Worm (Caenorhabditis elegans) whole organism, L1 larva: Measurements from ENCODE around the gene T27A10.2.

ENCODE experiments used
- C34B4.2 ChIP-seq: sonication (generic microtip); optimal IDR thresholded peaks from 2 replicates; lab custom pipeline; 2017; ENCODE audit warnings: mild to moderate bottlenecking, missing genetic modification characterization, missing compliant biosample characterization
- F16B12.6 ChIP-seq: fragments of 150-350 bp; optimal IDR thresholded peaks from 2 replicates; lab custom pipeline; 2014; ENCODE audit warnings: missing biosample characterization, missing genetic modification characterization
- Y116A8C.19 ChIP-seq: sonication (generic microtip); optimal IDR thresholded peaks from 2 replicates; lab custom pipeline; 2016; ENCODE audit warnings: missing compliant biosample characterization, missing genetic modification characterization, borderline replicate concordance
- aha-1 ChIP-seq: fragments of 150-350 bp; optimal IDR thresholded peaks from 2 replicates; lab custom pipeline; 2014; ENCODE audit warnings: missing biosample characterization, missing genetic modification characterization
- alr-1 ChIP-seq: fragments of 200-800 bp; sonication (Bioruptor generic); optimal IDR thresholded peaks from 2 replicates; lab custom pipeline; 2018; ENCODE audit warnings: borderline replicate concordance, mild to moderate bottlenecking, missing genetic modification characterization, missing compliant biosample characterization
- ama-1 ChIP-seq: fragments of 150-350 bp; optimal IDR thresholded peaks from 2 replicates; lab custom pipeline; 2014
- blmp-1 ChIP-seq: fragments of 150-350 bp; optimal IDR thresholded peaks from 2 replicates; lab custom pipeline; 2014; ENCODE audit warnings: missing biosample characterization, missing genetic modification characterization
- ceh-8 ChIP-seq: fragments of 200-800 bp; sonication (Bioruptor generic); optimal IDR thresholded peaks from 2 replicates; lab custom pipeline; 2018; ENCODE audit warnings: mild to moderate bottlenecking, missing genetic modification characterization, moderate library complexity, missing compliant biosample characterization
- ceh-90 ChIP-seq: sonication (generic microtip); optimal IDR thresholded peaks from 2 replicates; lab custom pipeline; 2016; ENCODE audit warnings: missing genetic modification characterization, missing compliant biosample characterization
- ces-1 ChIP-seq: fragments of 150-350 bp; optimal IDR thresholded peaks from 2 replicates; lab custom pipeline; 2014; ENCODE audit warnings: missing biosample characterization, missing genetic modification reagents, missing genetic modification characterization
- efl-1 ChIP-seq, 4 experiments: fragments of 150-350 bp; optimal IDR thresholded peaks in 3 of 4; peaks in 1 of 4; 1 replicate in 1 of 4; 2 replicates in 3 of 4; lab custom pipeline; 2014; ENCODE audit warnings: missing biosample characterization in 2 of 4, missing genetic modification characterization in 2 of 4, missing genetic modification reagents in 2 of 4
- elt-2 ChIP-seq: sonication (generic microtip); optimal IDR thresholded peaks from 2 replicates; lab custom pipeline; 2016; ENCODE audit warnings: missing genetic modification characterization, mild to moderate bottlenecking, inconsistent platforms, missing compliant biosample characterization, missing genetic modification reagents
- fkh-10 ChIP-seq: sonication (generic microtip); optimal IDR thresholded peaks from 2 replicates; lab custom pipeline; 2017; ENCODE audit warnings: missing biosample characterization, missing genetic modification reagents, missing genetic modification characterization
- fos-1 ChIP-seq: fragments of 150-350 bp; optimal IDR thresholded peaks from 2 replicates; lab custom pipeline; 2014; ENCODE audit warnings: missing biosample characterization, missing genetic modification characterization
- grh-1 ChIP-seq: fragments of 200-800 bp; sonication (Bioruptor generic); IDR thresholded peaks from 2 replicates; pipeline ENCODE4 v1.3.6; 2022; ENCODE audit warnings: missing genetic modification reagents, missing genetic modification characterization, missing compliant biosample characterization
- hlh-17 ChIP-seq: fragments of 200-800 bp; sonication (Bioruptor generic); optimal IDR thresholded peaks from 2 replicates; lab custom pipeline; 2018; ENCODE audit warnings: missing genetic modification characterization, mild to moderate bottlenecking, missing compliant biosample characterization, moderate library complexity, borderline replicate concordance
- lin-14 ChIP-seq: fragments of 200-800 bp; sonication (Bioruptor generic); optimal IDR thresholded peaks from 2 replicates; lab custom pipeline; 2018; ENCODE audit warnings: mild to moderate bottlenecking, missing genetic modification characterization, moderate library complexity, missing compliant biosample characterization
- lin-15B ChIP-seq: fragments of 150-350 bp; sonication (generic microtip); optimal IDR thresholded peaks from 3 replicates; lab custom pipeline; 2014; ENCODE audit warnings: missing biosample characterization, missing genetic modification characterization
- lin-39 ChIP-seq: fragments of 150-350 bp; optimal IDR thresholded peaks from 2 replicates; lab custom pipeline; 2014; ENCODE audit warnings: missing biosample characterization, missing genetic modification reagents, missing genetic modification characterization
- lir-3 ChIP-seq: sonication (generic microtip); optimal IDR thresholded peaks from 2 replicates; lab custom pipeline; 2016; ENCODE audit warnings: mild to moderate bottlenecking, missing genetic modification characterization, moderate library complexity, missing compliant biosample characterization; ENCODE audit not compliant: poor library complexity
- lsy-2 ChIP-seq, 2 experiments: fragments of 150-350 bp; optimal IDR thresholded peaks; 2 replicates each; lab custom pipeline; 2014; ENCODE audit warnings: missing biosample characterization in 2 of 2, missing genetic modification characterization in 2 of 2
- mab-9 ChIP-seq: fragments of 200-800 bp; sonication (Bioruptor generic); IDR thresholded peaks from 2 replicates; pipeline ENCODE4 v1.3.6; 2022; ENCODE audit warnings: missing genetic modification reagents, missing genetic modification characterization, missing compliant biosample characterization
- mdl-1 ChIP-seq, 2 experiments: fragments of 150-350 bp; optimal IDR thresholded peaks; 2 replicates each; lab custom pipeline; 2014 to 2017; ENCODE audit warnings: missing biosample characterization in 2 of 2, missing genetic modification characterization in 2 of 2, inconsistent platforms in 1 of 2
- nhr-11 ChIP-seq: fragments of 150-350 bp; optimal IDR thresholded peaks from 2 replicates; lab custom pipeline; 2014; ENCODE audit warnings: missing biosample characterization, missing genetic modification characterization
- nhr-12 ChIP-seq: sonication (generic microtip); optimal IDR thresholded peaks from 2 replicates; lab custom pipeline; 2017; ENCODE audit warnings: missing biosample characterization, missing genetic modification characterization
- nhr-19 ChIP-seq: fragments of 200-800 bp; sonication (Bioruptor generic); conservative IDR thresholded peaks from 2 replicates; pipeline ENCODE4 v1.3.6; 2022; ENCODE audit warnings: missing genetic modification characterization, missing compliant biosample characterization
- nhr-237 ChIP-seq: fragments of 150-350 bp; optimal IDR thresholded peaks from 2 replicates; lab custom pipeline; 2014; ENCODE audit warnings: missing biosample characterization, missing genetic modification characterization
- nhr-28 ChIP-seq: fragments of 150-350 bp; optimal IDR thresholded peaks from 2 replicates; lab custom pipeline; 2014; ENCODE audit warnings: missing biosample characterization, missing genetic modification characterization
- nhr-47 ChIP-seq: sonication (generic microtip); optimal IDR thresholded peaks from 2 replicates; lab custom pipeline; 2016; ENCODE audit warnings: mild to moderate bottlenecking, missing genetic modification characterization, moderate library complexity, missing compliant biosample characterization
- nhr-76 ChIP-seq: sonication (generic microtip); optimal IDR thresholded peaks from 2 replicates; lab custom pipeline; 2017; ENCODE audit warnings: missing biosample characterization, missing genetic modification characterization
- nhr-84 ChIP-seq: sonication (generic microtip); optimal IDR thresholded peaks from 2 replicates; lab custom pipeline; 2017; ENCODE audit warnings: missing biosample characterization, missing genetic modification characterization
- nhr-90 ChIP-seq: sonication (generic microtip); optimal IDR thresholded peaks from 2 replicates; lab custom pipeline; 2016; ENCODE audit warnings: mild to moderate bottlenecking, missing genetic modification characterization, missing compliant biosample characterization; ENCODE audit not compliant: poor library complexity
- pax-3 ChIP-seq: fragments of 200-800 bp; sonication (Bioruptor generic); optimal IDR thresholded peaks from 2 replicates; lab custom pipeline; 2018; ENCODE audit warnings: mild to moderate bottlenecking, missing genetic modification characterization, moderate library complexity, missing compliant biosample characterization
- pqm-1 ChIP-seq: sonication (generic microtip); optimal IDR thresholded peaks from 3 replicates; lab custom pipeline; 2017; ENCODE audit warnings: missing biosample characterization, missing genetic modification characterization
- snpc-4 ChIP-seq: fragments of 150-350 bp; optimal IDR thresholded peaks from 2 replicates; lab custom pipeline; 2014; ENCODE audit warnings: missing biosample characterization, missing genetic modification characterization
- sox-4 ChIP-seq: sonication (generic microtip); optimal IDR thresholded peaks from 2 replicates; lab custom pipeline; 2016; ENCODE audit warnings: missing genetic modification characterization, missing compliant biosample characterization
- unc-62 ChIP-seq: fragments of 150-350 bp; optimal IDR thresholded peaks from 2 replicates; lab custom pipeline; 2014; ENCODE audit warnings: missing biosample characterization, missing genetic modification reagents, missing genetic modification characterization
- unc-98 ChIP-seq: fragments of 200-800 bp; sonication (Bioruptor generic); IDR thresholded peaks from 2 replicates; pipeline ENCODE4 v1.3.6; 2022; ENCODE audit warnings: missing genetic modification characterization, missing compliant biosample characterization
- vab-15 ChIP-seq: sonication (generic microtip); optimal IDR thresholded peaks from 2 replicates; lab custom pipeline; 2017; ENCODE audit warnings: missing genotype, mild to moderate bottlenecking, missing genetic modification characterization, missing compliant biosample characterization
- xbp-1 ChIP-seq: sonication (generic microtip); optimal IDR thresholded peaks from 2 replicates; lab custom pipeline; 2016; ENCODE audit warnings: missing genetic modification characterization, missing compliant biosample characterization
- zag-1 ChIP-seq: fragments of 150-350 bp; optimal IDR thresholded peaks from 2 replicates; lab custom pipeline; 2014; ENCODE audit warnings: missing biosample characterization, missing genetic modification characterization
- ztf-11 ChIP-seq, 2 experiments: sonication (generic microtip); optimal IDR thresholded peaks; 2 replicates each; lab custom pipeline; 2016 to 2017; ENCODE audit warnings: missing genetic modification characterization in 2 of 2, missing biosample characterization in 1 of 2, missing compliant biosample characterization in 1 of 2

The T27A10.2 gene

DNA sequence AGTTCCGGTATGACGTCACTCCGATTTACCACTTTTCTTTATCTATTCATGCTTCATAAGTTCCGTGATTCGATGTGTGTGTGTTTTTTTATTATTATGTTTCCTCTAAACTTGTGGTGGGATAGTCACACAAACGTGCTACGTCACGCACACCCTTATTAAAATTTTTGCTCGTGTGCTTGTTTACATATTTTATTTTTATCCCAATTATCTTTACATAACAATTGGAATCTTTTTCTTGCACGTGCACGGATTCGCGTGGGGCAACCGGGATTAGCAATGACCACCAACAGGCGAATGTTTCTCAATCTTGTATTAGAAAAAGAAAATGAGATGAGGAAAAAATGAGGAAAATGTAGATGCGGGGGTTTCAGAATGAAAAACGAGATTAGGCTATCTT lies 4.8 kb downstream of the T27A10.2 start (continued):
- peak; percentile 40 for TF ChIP-seq pax-3
- TF ChIP-seq nhr-237: no peak
- TF ChIP-seq ztf-11 (tag; optimal IDR thresholded peaks at IDR 0.05; lab: Kevin White, UChicago): no peak
- no peak for TF ChIP-seq mab-9 (GFP tag; lab: Robert Waterston, UW)
- TF ChIP-seq grh-1: no peak
- TF ChIP-seq ama-1 (lab: Kevin White, UChicago): no peak
- TF ChIP-seq ceh-8: peak; percentile 8
- no peak for TF ChIP-seq xbp-1 (tag; lab: Kevin White, UChicago)
- no peak for TF ChIP-seq Y116A8C.19
- TF ChIP-seq efl-1 (optimal IDR thresholded peaks at IDR 0.05; lab: Kevin White, UChicago): no peak
- no peak for TF ChIP-seq efl-1 (GFP tag; optimal IDR thresholded peaks at IDR 0.05 in 1 of 2; lab: Kevin White, UChicago)
- TF ChIP-seq lsy-2 (tag; optimal IDR thresholded peaks at IDR 0.05; lab: Kevin White, UChicago): no peak
- TF ChIP-seq F16B12.6: no peak
- TF ChIP-seq pqm-1 (tag; lab: Kevin White, UChicago): no peak
- TF ChIP-seq nhr-28 (tag; lab: Kevin White, UChicago): no peak
- no peak for TF ChIP-seq nhr-76 (tag; lab: Kevin White, UChicago)
- no peak for TF ChIP-seq mdl-1 (tag; optimal IDR thresholded peaks at IDR 0.05; lab: Kevin White, UChicago)
- no peak for TF ChIP-seq nhr-84 (tag; lab: Kevin White, UChicago)
- TF ChIP-seq C34B4.2: no peak
- no peak for TF ChIP-seq alr-1
- TF ChIP-seq nhr-47 (tag; lab: Kevin White, UChicago): peak; percentile 62
- no peak for TF ChIP-seq lin-15B (tag; lab: Kevin White, UChicago)
- TF ChIP-seq fos-1: no peak
- TF ChIP-seq lir-3 (tag; lab: Kevin White, UChicago): no peak
- TF ChIP-seq lin-14 (GFP tag; lab: Kevin White, UChicago): no peak
- no peak for TF ChIP-seq hlh-17
- TF ChIP-seq nhr-90 (tag; lab: Kevin White, UChicago): no peak
- TF ChIP-seq elt-2 (tag; lab: Kevin White, UChicago): no peak
- TF ChIP-seq blmp-1: no peak
- TF ChIP-seq unc-98 (GFP tag; lab: Robert Waterston, UW): no peak
- no peak for TF ChIP-seq ces-1 (GFP tag; lab: Kevin White, UChicago)
- TF ChIP-seq nhr-11 (tag; lab: Kevin White, UChicago): no peak
- TF ChIP-seq ceh-90: no peak
- no peak for TF ChIP-seq nhr-19
- no peak for TF ChIP-seq vab-15 (tag; lab: Kevin White, UChicago)
- no peak for TF ChIP-seq fkh-10 (GFP tag; lab: Kevin White, UChicago)
- no peak for TF ChIP-seq nhr-12 (tag; lab: Kevin White, UChicago)
- TF ChIP-seq lin-39 (tag; lab: Kevin White, UChicago): no peak
- no peak for TF ChIP-seq aha-1
- TF ChIP-seq zag-1 (tag; lab: Kevin White, UChicago): no peak
- peak; percentile 33 for TF ChIP-seq sox-4 (tag; lab: Kevin White, UChicago)
- no peak for TF ChIP-seq snpc-4

DNA sequence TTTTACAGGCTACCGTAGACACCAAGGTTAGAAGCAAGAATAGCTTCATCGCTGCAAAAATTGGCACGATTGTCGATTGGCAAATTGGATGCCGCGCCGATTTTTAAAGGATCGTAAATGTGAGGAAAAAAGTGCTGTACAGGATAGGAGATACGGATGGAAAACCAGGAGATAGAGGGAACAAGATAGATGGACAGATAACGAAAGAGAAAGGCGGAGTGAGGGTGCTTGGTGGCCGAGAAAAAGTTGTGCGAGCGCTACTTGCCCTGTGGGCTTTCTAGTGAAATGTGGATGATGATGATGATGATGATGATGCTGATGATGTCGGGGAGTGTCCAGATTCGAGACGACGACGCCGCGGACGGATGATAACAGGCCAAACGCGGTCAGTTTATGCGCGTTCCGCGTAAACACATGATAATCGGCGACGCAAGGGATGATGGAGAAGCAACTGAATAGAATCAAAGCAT lies 10.6 kb downstream of the T27A10.2 start, which contains the start of gene T27A10.6:
T27A10.6 (minus strand) TSS at position 51 of the 470 bp plus-strand sequence.
- TF ChIP-seq blmp-1: peak; percentile 89
- TF ChIP-seq efl-1 (optimal IDR thresholded peaks at IDR 0.05; lab: Kevin White, UChicago): no peak
- peak in 1 of 2 experiments; percentile 45 for TF ChIP-seq efl-1 (GFP tag; optimal IDR thresholded peaks at IDR 0.05 in 1 of 2; lab: Kevin White, UChicago)
- TF ChIP-seq aha-1: no peak
- TF ChIP-seq, all 84 proteins: peak for 2

DNA sequence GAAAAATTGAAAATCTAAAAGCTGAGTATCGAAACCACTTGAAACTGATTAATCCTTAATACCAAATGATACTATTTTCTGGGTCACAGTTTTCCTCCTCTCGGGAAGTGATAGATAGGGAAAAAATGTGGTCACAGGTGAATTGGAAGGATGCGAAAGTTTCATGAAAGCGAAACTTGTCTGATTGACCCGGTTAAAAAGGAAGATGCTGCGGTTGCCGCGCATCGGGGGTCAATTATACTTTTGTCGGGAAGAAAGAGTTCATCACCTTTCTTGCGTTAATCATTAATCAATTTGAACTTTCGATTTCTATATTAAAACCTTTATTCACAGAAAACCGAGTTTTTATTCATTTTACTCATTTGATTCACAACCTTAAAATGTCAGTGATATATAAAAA lies 11.2 kb downstream of the T27A10.2 start:
- TF ChIP-seq blmp-1 (peak; percentile 97), unc-62 (no peak)
